Fruit fly (Drosophila melanogaster): ENCODE data around the gene CG9459.
A peak's percentile ranks its signal among the peaks of the same experiment; 100 is the strongest.

Gene CG9459

DNA sequence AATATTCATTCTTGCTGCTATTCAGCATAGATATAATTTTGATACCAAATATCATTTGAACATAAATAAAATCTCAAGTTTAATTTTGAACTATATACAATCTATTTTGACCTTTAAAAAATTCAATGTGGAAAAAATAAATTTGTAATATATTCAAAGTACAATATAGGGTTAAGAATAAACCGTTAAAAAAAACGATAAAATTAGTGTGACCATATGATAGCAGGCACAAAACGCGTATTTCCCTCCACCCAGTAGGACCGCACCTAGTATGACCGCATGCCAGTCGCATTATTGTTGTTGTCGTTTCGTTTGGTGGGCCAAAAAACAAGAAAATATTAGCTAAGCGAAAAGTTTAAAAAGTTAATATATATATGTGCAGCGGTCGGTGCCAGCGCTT, 25.2 kb downstream of the CG9459 start, which contains the start of gene CG8516 (continued):
- no peak for TF ChIP-seq Mes4 (GFP tag; optimal IDR thresholded peaks at IDR 0.05)
- TF ChIP-seq pho (GFP tag; optimal IDR thresholded peaks at IDR 0.05) = no peak
- no peak for TF ChIP-seq CG6683 (GFP tag; optimal IDR thresholded peaks at IDR 0.05)
- TF ChIP-seq fd64A (GFP tag; optimal IDR thresholded peaks at IDR 0.05) = no peak
- TF ChIP-seq CG17612 (GFP tag; IDR thresholded peaks at IDR 0.05) = no peak
- no peak for TF ChIP-seq ase (GFP tag; IDR thresholded peaks at IDR 0.05)
- TF ChIP-seq Fer2 (tag; optimal IDR thresholded peaks at IDR 0.05) = no peak
- no peak for TF ChIP-seq dimm (GFP tag; IDR thresholded peaks at IDR 0.05)
- no peak for TF ChIP-seq CG15696 (tag; optimal IDR thresholded peaks at IDR 0.05)
- no peak for TF ChIP-seq Nf-YC (tag; optimal IDR thresholded peaks at IDR 0.05)
- TF ChIP-seq CG10565 (GFP tag; optimal IDR thresholded peaks at IDR 0.05) = no peak
- no peak for TF ChIP-seq wor (GFP tag; IDR thresholded peaks at IDR 0.05)
- no peak for TF ChIP-seq CG17385 (GFP tag; optimal IDR thresholded peaks at IDR 0.05)
- no peak for TF ChIP-seq Xrp1 (GFP tag; IDR thresholded peaks at IDR 0.05)
- TF ChIP-seq mam (GFP tag; optimal IDR thresholded peaks at IDR 0.05) = no peak
- TF ChIP-seq az2 (GFP tag; optimal IDR thresholded peaks at IDR 0.05) = no peak
- no peak for TF ChIP-seq Hr78 (GFP tag; optimal IDR thresholded peaks at IDR 0.05)
- TF ChIP-seq ind (GFP tag; optimal IDR thresholded peaks at IDR 0.05) = no peak
- TF ChIP-seq so (GFP tag; IDR thresholded peaks at IDR 0.05) = no peak
- no peak for TF ChIP-seq CG4730 (GFP tag; IDR thresholded peaks at IDR 0.05)
- TF ChIP-seq CG15514 (GFP tag; optimal IDR thresholded peaks at IDR 0.05) = peak; percentile 44
- TF ChIP-seq CG8924 (tag; optimal IDR thresholded peaks at IDR 0.05) = peak; percentile 23
- no peak for TF ChIP-seq Fer1 (GFP tag; optimal IDR thresholded peaks at IDR 0.05)
- TF ChIP-seq ewg (GFP tag; optimal IDR thresholded peaks at IDR 0.05) = no peak
- TF ChIP-seq CG12744 (GFP tag; optimal IDR thresholded peaks at IDR 0.05) = no peak
- no peak for TF ChIP-seq CG7839 (tag; optimal IDR thresholded peaks at IDR 0.05)
- TF ChIP-seq Kr (GFP tag; optimal IDR thresholded peaks at IDR 0.05) = no peak
- TF ChIP-seq CG15011 (GFP tag; optimal IDR thresholded peaks at IDR 0.05) = no peak
- TF ChIP-seq CG4404 (GFP tag; IDR thresholded peaks at IDR 0.05) = no peak
- no peak for TF ChIP-seq Spps (tag; optimal IDR thresholded peaks at IDR 0.05)
- TF ChIP-seq H15 (GFP tag; IDR thresholded peaks at IDR 0.05) = no peak
- no peak for TF ChIP-seq CG10979 (tag; optimal IDR thresholded peaks at IDR 0.05)
- TF ChIP-seq pum (GFP tag; optimal IDR thresholded peaks at IDR 0.05) = no peak
- TF ChIP-seq Hr39 (optimal IDR thresholded peaks at IDR 0.05) = no peak
- TF ChIP-seq row (GFP tag; IDR thresholded peaks at IDR 0.05) = peak; percentile 64
- no peak for TF ChIP-seq p53 (GFP tag; optimal IDR thresholded peaks at IDR 0.05)
- TF ChIP-seq Pdp1 (GFP tag; optimal IDR thresholded peaks at IDR 0.05) = peak in 1 of 2 experiments; percentile 53
- TF ChIP-seq CG14965 (GFP tag; optimal IDR thresholded peaks at IDR 0.05; ENCODE audit: borderline replicate concordance) = no peak
- TF ChIP-seq sna (GFP tag; IDR thresholded peaks at IDR 0.05; ENCODE audit: partially characterized antibody) = no peak
- no peak for TF ChIP-seq Tbp (GFP tag; optimal IDR thresholded peaks at IDR 0.05)
- no peak for TF ChIP-seq gro (GFP tag; optimal IDR thresholded peaks at IDR 0.05)
- TF ChIP-seq Sox100B (GFP tag; optimal IDR thresholded peaks at IDR 0.05) = no peak
- TF ChIP-seq chm (GFP tag; IDR thresholded peaks at IDR 0.05) = no peak
- peak; percentile 37; the same call in 1 of the 2 replicates for TF ChIP-seq CG3847 (GFP tag; IDR thresholded peaks at IDR 0.05)
- TF ChIP-seq Doc2 (GFP tag; IDR thresholded peaks at IDR 0.05) = no peak
- TF ChIP-seq ssp (GFP tag; IDR thresholded peaks at IDR 0.05) = no peak
- TF ChIP-seq croc (GFP tag; conservative IDR thresholded peaks at IDR 0.05) = no peak
- TF ChIP-seq insv (GFP tag; optimal IDR thresholded peaks at IDR 0.05) = no peak
- no peak for TF ChIP-seq Max (GFP tag; optimal IDR thresholded peaks at IDR 0.05)
- TF ChIP-seq crol (GFP tag; IDR thresholded peaks at IDR 0.05) = no peak
- TF ChIP-seq Bteb2 (GFP tag; optimal IDR thresholded peaks at IDR 0.05) = no peak
- TF ChIP-seq CG11093 (GFP tag; IDR thresholded peaks at IDR 0.05) = no peak
- TF ChIP-seq gfzf (GFP tag; optimal IDR thresholded peaks at IDR 0.05) = peak; percentile 93

All from whole organism, embryonic.